Worm (Caenorhabditis elegans): ENCODE measurements around the gene plpp-1.1.
A peak's percentile ranks its signal among the peaks of the same experiment; 100 is the strongest.

Gene plpp-1.1

DNA sequence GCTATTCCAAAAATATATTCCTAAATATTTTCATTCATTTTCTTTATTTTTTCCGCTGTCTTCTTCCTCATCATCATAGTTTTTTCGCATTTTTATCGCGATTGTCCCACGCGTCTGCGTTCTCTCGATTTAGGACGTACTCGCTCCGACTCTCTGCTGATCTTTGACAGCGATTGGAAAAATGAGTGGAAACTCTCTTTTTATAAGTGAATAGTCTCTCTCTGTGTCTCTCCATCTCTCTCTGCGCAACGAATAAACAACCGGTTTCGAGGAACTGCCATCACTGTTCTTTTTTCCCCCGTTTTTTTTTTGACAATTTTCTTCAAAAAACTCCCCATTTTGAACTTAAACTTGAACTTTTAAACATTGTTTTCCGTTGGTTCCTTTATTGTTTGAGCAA lies 23.6 kb upstream of the plpp-1.1 start (continued):
- no peak for TF ChIP-seq mxl-2 (GFP tag; conservative IDR thresholded peaks at IDR 0.05)

DNA sequence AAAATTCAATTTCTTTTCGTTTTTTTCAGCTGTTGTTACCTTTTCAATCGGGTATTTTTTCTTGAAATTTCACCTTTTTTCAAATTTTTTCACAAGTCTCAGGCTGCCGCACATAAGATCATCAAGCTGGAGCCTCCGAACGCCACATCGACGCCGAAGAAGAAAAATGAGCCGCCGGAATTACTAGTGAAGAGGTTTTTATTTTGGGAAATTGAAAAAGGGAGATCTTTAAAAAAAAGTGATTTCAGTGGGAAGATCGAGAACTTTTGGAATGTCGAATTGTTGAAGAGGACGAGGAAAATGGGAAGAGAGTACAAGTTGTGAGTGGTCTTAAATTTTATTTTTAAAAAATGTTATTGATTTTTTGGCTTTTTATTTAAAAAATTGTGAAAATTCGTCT lies 22.3 kb upstream of the plpp-1.1 start, which contains the start of gene sea-2:
TSS of gene sea-2 (plus strand) at position 301 of the 400 bp plus-strand sequence.
- TF ChIP-seq aha-1 (tag) (peak; percentile 23), lin-39 (tag; optimal IDR thresholded peaks at IDR 0.05) (no peak)

DNA sequence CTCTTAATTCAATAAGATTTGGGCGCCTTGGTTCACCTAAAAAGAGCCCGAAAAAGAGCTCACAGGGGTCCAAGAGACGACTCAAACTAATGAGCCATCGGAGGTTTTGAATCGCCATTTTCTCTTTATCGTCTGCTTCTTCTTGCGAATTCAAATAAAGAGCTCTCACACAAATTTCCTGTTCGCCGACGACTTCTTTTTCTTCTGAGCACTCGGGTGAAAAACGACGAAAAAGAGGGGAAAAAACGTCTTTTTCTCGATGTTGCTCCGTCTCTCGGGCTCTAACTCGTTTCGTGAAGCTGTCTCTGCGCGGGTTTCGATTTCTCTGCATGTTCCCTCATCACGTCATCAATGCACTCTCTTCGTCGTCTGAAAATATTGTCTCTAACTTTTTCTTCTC lies 20.7 kb upstream of the plpp-1.1 start:
- TF ChIP-seq spr-1 (tag; optimal IDR thresholded peaks at IDR 0.05) = no peak
- TF ChIP-seq nhr-10 (tag; optimal IDR thresholded peaks at IDR 0.05) = no peak
- peak; percentile 9 for TF ChIP-seq aha-1 (tag)

DNA sequence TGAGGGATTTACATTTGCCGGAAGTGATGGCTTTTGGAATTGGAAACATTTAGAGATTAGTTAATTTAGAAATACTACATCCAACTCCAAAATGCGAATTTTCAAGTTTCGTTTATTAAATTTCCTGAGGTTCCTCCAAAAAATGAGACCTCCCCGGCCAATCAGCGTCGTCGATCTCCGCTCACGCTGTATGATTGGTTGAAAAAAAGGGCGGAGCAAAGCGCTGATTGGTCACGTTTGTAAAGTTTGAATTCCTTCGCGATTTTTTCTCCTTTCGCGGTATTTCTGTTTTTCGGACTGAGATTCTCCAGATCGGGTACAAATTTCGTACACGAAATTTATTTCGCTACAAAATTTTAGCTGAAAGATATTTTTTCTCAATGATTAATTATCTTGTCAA lies 19.6 kb upstream of the plpp-1.1 start:
- TF ChIP-seq dpl-1 (GFP tag; optimal IDR thresholded peaks at IDR 0.05) = no peak
- TF ChIP-seq Y105C5A.15 (GFP tag; IDR thresholded peaks at IDR 0.05) = no peak
- no peak for TF ChIP-seq nhr-41 (GFP tag; IDR thresholded peaks at IDR 0.05)
- TF ChIP-seq ctbp-1 (GFP tag; IDR thresholded peaks at IDR 0.05) = no peak
- TF ChIP-seq zip-11 (GFP tag; IDR thresholded peaks at IDR 0.05) = no peak
- TF ChIP-seq aha-1 (tag) = no peak
- no peak for TF ChIP-seq lin-15B (tag; optimal IDR thresholded peaks at IDR 0.05)
- TF ChIP-seq gei-8 (GFP tag; optimal IDR thresholded peaks at IDR 0.05) = no peak
- TF ChIP-seq ZK546.5 (tag; optimal IDR thresholded peaks at IDR 0.05) = no peak
- TF ChIP-seq mxl-2 (GFP tag; conservative IDR thresholded peaks at IDR 0.05) = no peak

DNA sequence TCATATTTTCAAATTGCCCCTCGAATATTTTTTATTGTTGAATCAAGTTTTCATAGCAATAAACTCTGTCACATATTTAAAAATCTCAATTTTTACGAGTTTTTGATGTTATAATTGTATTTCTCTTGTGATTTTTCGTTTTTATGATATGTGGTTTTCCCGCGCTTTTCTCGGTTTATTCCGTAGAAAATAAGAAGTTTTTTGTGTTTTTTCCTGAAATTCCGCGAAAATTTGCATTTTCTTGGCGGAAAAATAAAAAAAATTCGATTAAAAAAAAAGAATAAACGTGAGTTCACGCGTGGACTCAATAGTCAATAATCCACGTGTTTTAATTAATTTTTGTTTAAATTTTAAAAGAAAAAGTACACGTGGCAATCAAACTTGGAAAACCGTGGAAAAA lies 8.2 kb upstream of the plpp-1.1 start:
- TF ChIP-seq tra-1 (GFP tag; IDR thresholded peaks at IDR 0.05) = no peak
- no peak for TF ChIP-seq mep-1 (tag; optimal IDR thresholded peaks at IDR 0.05)
- peak; percentile 37; the same call in 1 of the 2 replicates for TF ChIP-seq lin-38 (GFP tag; IDR thresholded peaks at IDR 0.05)

DNA sequence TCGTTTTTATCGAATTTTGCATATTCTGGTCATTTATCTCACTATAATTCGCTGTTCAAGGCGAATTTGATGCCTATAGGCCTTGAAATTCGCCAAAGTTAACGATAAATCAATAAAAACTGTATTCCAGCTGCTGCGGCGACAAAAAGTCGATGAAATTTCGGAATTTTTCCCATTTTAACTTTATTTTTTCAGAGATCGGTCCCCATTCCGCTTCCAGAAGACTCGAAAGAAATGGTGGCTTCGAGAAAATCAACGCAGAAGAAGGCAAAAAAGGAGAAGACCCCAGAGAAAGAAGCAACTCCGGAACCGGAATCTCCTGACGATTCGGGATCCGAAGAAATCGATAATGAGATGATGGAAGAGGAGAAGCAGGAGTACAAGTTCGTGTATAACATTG lies 7.3 kb upstream of the plpp-1.1 start:
- TF ChIP-seq tag-97 (GFP tag; IDR thresholded peaks at IDR 0.05) = no peak
- no peak for TF ChIP-seq pha-4 (GFP tag; IDR thresholded peaks at IDR 0.05)
- no peak for TF ChIP-seq pha-4 (tag; optimal IDR thresholded peaks at IDR 0.05)
- TF ChIP-seq mdl-1 (tag; optimal IDR thresholded peaks at IDR 0.05) = no peak
- TF ChIP-seq skn-1 (tag; optimal IDR thresholded peaks at IDR 0.05) = no peak
- TF ChIP-seq dmd-8 (GFP tag; IDR thresholded peaks at IDR 0.05) = no peak
- no peak for TF ChIP-seq nhr-76 (tag; optimal IDR thresholded peaks at IDR 0.05)
- TF ChIP-seq zip-2 (tag; optimal IDR thresholded peaks at IDR 0.05) = no peak
- TF ChIP-seq lin-13 (GFP tag; optimal IDR thresholded peaks at IDR 0.05) = no peak

DNA sequence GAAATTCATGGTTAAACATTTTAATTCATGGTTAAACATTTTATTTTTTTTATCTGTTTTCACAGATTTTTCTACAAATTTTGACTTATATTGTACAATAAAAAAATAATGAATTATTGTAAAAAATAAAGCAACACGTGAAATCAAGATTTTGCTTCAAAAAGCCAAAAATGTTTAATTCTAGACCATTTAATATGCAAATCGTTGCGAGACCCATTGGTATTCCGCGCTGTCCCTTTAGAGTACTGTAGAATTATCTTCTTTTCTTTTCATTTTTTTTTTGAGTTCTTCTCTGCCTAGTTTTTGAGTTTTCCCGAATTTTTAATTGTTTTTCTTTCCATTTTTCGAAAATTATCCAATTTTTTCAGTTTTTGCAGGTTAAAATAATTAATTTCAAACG lies 6.3 kb upstream of the plpp-1.1 start, which contains the start of gene Y14H12B.1:
TSS of gene Y14H12B.1 (plus strand) at position 363 of the 400 bp plus-strand sequence.
- TF ChIP-seq spr-1 (tag; optimal IDR thresholded peaks at IDR 0.05) (no peak), D1046.2 (GFP tag; IDR thresholded peaks at IDR 0.05) (no peak), nhr-10 (tag; optimal IDR thresholded peaks at IDR 0.05) (no peak), mxl-3 (GFP tag; optimal IDR thresholded peaks at IDR 0.05) (no peak), mep-1 (tag; optimal IDR thresholded peaks at IDR 0.05) (no peak), fos-1 (tag; optimal IDR thresholded peaks at IDR 0.05) (no peak), nhr-42 (GFP tag; IDR thresholded peaks at IDR 0.05) (no peak), Y75B8A.6 (GFP tag; IDR thresholded peaks at IDR 0.05) (no peak), set-16 (GFP tag; IDR thresholded peaks at IDR 0.05) (no peak), ceh-44 (GFP tag; IDR thresholded peaks at IDR 0.05) (no peak), daf-12 (tag; optimal IDR thresholded peaks at IDR 0.05) (no peak), skn-1 (tag; optimal IDR thresholded peaks at IDR 0.05) (no peak), php-3 (GFP tag; IDR thresholded peaks at IDR 0.05) (no peak), vab-7 (GFP tag; IDR thresholded peaks at IDR 0.05) (no peak), duxl-1 (tag; optimal IDR thresholded peaks at IDR 0.05; ENCODE audit: poor library complexity) (no peak), lin-39 (tag; optimal IDR thresholded peaks at IDR 0.05) (no peak), zip-11 (GFP tag; IDR thresholded peaks at IDR 0.05) (no peak), dpl-1 (GFP tag; optimal IDR thresholded peaks at IDR 0.05) (no peak), ceh-32 (tag; optimal IDR thresholded peaks at IDR 0.05; ENCODE audit: poor library complexity) (no peak)
